Worm (Caenorhabditis elegans): ENCODE results near the gene idpp-11.

idpp-11 gene

ce11 chrX:7842241-7842640 lies at the start of gene idpp-11:
Gene idpp-11, plus strand, starts transcription at chrX:7842541.
- TF ChIP-seq ztf-29 (GFP tag; IDR thresholded peaks at IDR 0.05) (no peak), ref-1 (GFP tag; conservative IDR thresholded peaks at IDR 0.05) (no peak), klf-2 (GFP tag; conservative IDR thresholded peaks at IDR 0.05) (no peak), med-1 (GFP tag; optimal IDR thresholded peaks at IDR 0.05; ENCODE audit: insufficient read depth) (no peak), T22C8.4 (GFP tag; IDR thresholded peaks at IDR 0.05) (no peak), cog-1 (tag; optimal IDR thresholded peaks at IDR 0.05) (no peak), ztf-23 (GFP tag; IDR thresholded peaks at IDR 0.05) (no peak), flt-1 (GFP tag; IDR thresholded peaks at IDR 0.05) (no peak), tab-1 (GFP tag; IDR thresholded peaks at IDR 0.05) (no peak)

DNA sequence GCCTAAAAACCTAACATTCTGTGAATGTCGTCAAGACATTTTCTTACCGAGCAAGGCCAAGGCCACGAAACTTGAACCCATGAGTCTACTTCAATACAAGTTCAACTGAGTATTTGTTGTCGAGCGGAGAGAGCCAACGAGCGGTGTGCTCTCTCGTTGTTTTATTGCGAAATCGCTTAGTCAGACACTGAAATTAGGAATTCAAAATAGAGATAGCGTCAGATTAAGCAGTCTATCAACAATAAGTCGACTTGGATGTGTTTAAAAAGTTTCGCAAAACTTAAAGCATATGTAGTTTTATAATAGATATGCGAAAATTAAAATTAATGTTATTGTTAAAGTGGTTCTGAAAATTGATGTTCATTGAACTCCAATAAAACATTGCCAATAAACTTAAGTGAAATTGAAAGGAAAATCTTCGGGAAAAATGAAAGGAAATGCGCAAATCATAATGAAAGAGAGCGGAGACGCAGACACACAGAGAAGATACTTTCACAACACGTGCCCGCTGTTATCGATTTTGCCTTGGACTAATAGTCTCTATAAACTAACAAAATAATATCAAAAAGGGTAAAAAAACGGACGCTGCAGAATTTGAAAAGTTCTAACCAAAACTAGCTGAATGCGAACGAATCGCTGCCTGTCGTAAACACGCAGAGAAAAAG lies 48.8 kb upstream of the idpp-11 start, which contains the start of gene ZK154.6:
Gene ZK154.6, minus strand, starts transcription at position 187 of the 665 bp plus-strand sequence.
- TF ChIP-seq ref-1 (GFP tag; conservative IDR thresholded peaks at IDR 0.05) (no peak), cog-1 (tag; optimal IDR thresholded peaks at IDR 0.05) (no peak), T22C8.4 (GFP tag; IDR thresholded peaks at IDR 0.05) (peak; percentile 59)

ce11 chrX:7794306-7794743 lies 48.0 kb upstream of the idpp-11 start:
- TF ChIP-seq T22C8.4 (GFP tag; IDR thresholded peaks at IDR 0.05) (0 out of 2 replicates have a peak, but pooled peaks have one; percentile 42), klf-2 (GFP tag; conservative IDR thresholded peaks at IDR 0.05) (0 out of 2 replicates have a peak, but pooled peaks have one; percentile 8), flt-1 (GFP tag; IDR thresholded peaks at IDR 0.05) (peak; percentile 68; the same call in 1 of the 2 replicates), tab-1 (GFP tag; IDR thresholded peaks at IDR 0.05) (peak; percentile 62), cog-1 (tag; optimal IDR thresholded peaks at IDR 0.05) (no peak), ztf-29 (GFP tag; IDR thresholded peaks at IDR 0.05) (no peak), ztf-23 (GFP tag; IDR thresholded peaks at IDR 0.05) (peak; percentile 75), ref-1 (GFP tag; conservative IDR thresholded peaks at IDR 0.05) (0 out of 2 replicates have a peak, but pooled peaks have one; percentile 12), med-1 (GFP tag; optimal IDR thresholded peaks at IDR 0.05; ENCODE audit: insufficient read depth) (no peak)

ce11 chrX:7798248-7799020 lies 43.9 kb upstream of the idpp-11 start, which contains the start of gene adm-4:
Gene adm-4, minus strand, starts transcription at chrX:7798298.
- TF ChIP-seq ref-1 (GFP tag; conservative IDR thresholded peaks at IDR 0.05) = no peak
- no peak for TF ChIP-seq klf-2 (GFP tag; conservative IDR thresholded peaks at IDR 0.05)
- TF ChIP-seq cog-1 (tag; optimal IDR thresholded peaks at IDR 0.05) = peak; percentile 9
- TF ChIP-seq ztf-23 (GFP tag; IDR thresholded peaks at IDR 0.05) = 0 out of 2 replicates have a peak, but pooled peaks have one; percentile 16

ce11 chrX:7799680-7800079 lies 42.7 kb upstream of the idpp-11 start, which contains the start of gene gpx-7:
Gene gpx-7, minus strand, starts transcription at chrX:7799780.
- TF ChIP-seq ztf-23 (GFP tag; IDR thresholded peaks at IDR 0.05) = no peak
- no peak for TF ChIP-seq ztf-29 (GFP tag; IDR thresholded peaks at IDR 0.05)
- TF ChIP-seq tab-1 (GFP tag; IDR thresholded peaks at IDR 0.05) = no peak
- TF ChIP-seq T22C8.4 (GFP tag; IDR thresholded peaks at IDR 0.05) = no peak

- TF ChIP-seq ztf-23 (GFP tag; IDR thresholded peaks at IDR 0.05) (no peak), T22C8.4 (GFP tag; IDR thresholded peaks at IDR 0.05) (no peak), klf-2 (GFP tag; conservative IDR thresholded peaks at IDR 0.05) (no peak), tab-1 (GFP tag; IDR thresholded peaks at IDR 0.05) (no peak), flt-1 (GFP tag; IDR thresholded peaks at IDR 0.05) (no peak), med-1 (GFP tag; optimal IDR thresholded peaks at IDR 0.05; ENCODE audit: insufficient read depth) (no peak), ref-1 (GFP tag; conservative IDR thresholded peaks at IDR 0.05) (no peak), cog-1 (tag; optimal IDR thresholded peaks at IDR 0.05) (no peak), ztf-29 (GFP tag; IDR thresholded peaks at IDR 0.05) (no peak)
These were observed 42.0 kb upstream of the idpp-11 start for ce11 chrX:7800370-7800769.

- TF ChIP-seq klf-2 (GFP tag; conservative IDR thresholded peaks at IDR 0.05) (no peak), cog-1 (tag; optimal IDR thresholded peaks at IDR 0.05) (no peak), med-1 (GFP tag; optimal IDR thresholded peaks at IDR 0.05; ENCODE audit: insufficient read depth) (no peak), ref-1 (GFP tag; conservative IDR thresholded peaks at IDR 0.05) (no peak), flt-1 (GFP tag; IDR thresholded peaks at IDR 0.05) (no peak), tab-1 (GFP tag; IDR thresholded peaks at IDR 0.05) (no peak)
These were observed 34.0 kb upstream of the idpp-11 start for ce11 chrX:7808388-7808787.

ce11 chrX:7809352-7810196 lies 32.8 kb upstream of the idpp-11 start:
- TF ChIP-seq ref-1 (GFP tag; conservative IDR thresholded peaks at IDR 0.05) = no peak
- TF ChIP-seq ztf-23 (GFP tag; IDR thresholded peaks at IDR 0.05) = peak; percentile 74
- TF ChIP-seq med-1 (GFP tag; optimal IDR thresholded peaks at IDR 0.05; ENCODE audit: insufficient read depth) = no peak
- peak; percentile 70; the same call in 1 of the 2 replicates for TF ChIP-seq flt-1 (GFP tag; IDR thresholded peaks at IDR 0.05)
- TF ChIP-seq T22C8.4 (GFP tag; IDR thresholded peaks at IDR 0.05) = no peak
- TF ChIP-seq ztf-29 (GFP tag; IDR thresholded peaks at IDR 0.05) = no peak
- TF ChIP-seq cog-1 (tag; optimal IDR thresholded peaks at IDR 0.05) = peak; percentile 75
- no peak for TF ChIP-seq tab-1 (GFP tag; IDR thresholded peaks at IDR 0.05)
- TF ChIP-seq klf-2 (GFP tag; conservative IDR thresholded peaks at IDR 0.05) = no peak

ce11 chrX:7810991-7811390 lies 31.4 kb upstream of the idpp-11 start:
- TF ChIP-seq cog-1 (tag; optimal IDR thresholded peaks at IDR 0.05) (no peak), T22C8.4 (GFP tag; IDR thresholded peaks at IDR 0.05) (no peak), flt-1 (GFP tag; IDR thresholded peaks at IDR 0.05) (no peak), tab-1 (GFP tag; IDR thresholded peaks at IDR 0.05) (no peak), med-1 (GFP tag; optimal IDR thresholded peaks at IDR 0.05; ENCODE audit: insufficient read depth) (no peak), ztf-29 (GFP tag; IDR thresholded peaks at IDR 0.05) (no peak), ztf-23 (GFP tag; IDR thresholded peaks at IDR 0.05) (no peak), ref-1 (GFP tag; conservative IDR thresholded peaks at IDR 0.05) (no peak), klf-2 (GFP tag; conservative IDR thresholded peaks at IDR 0.05) (no peak)

Data from whole organism, midembryonic.